Fruit fly (Drosophila melanogaster) whole organism, embryonic: ENCODE results near the gene CG43245.

Source experiments
- BEAF-32 ChIP-seq: fragments of 200-800 bp; sonication (Bioruptor generic); optimal IDR thresholded peaks from 3 replicates; lab custom pipeline; 2017; ENCODE audit warnings: missing biosample characterization, missing genetic modification characterization, mild to moderate bottlenecking, moderate library complexity, missing genetic modification reagents
- BtbVII ChIP-seq: fragments of 200-800 bp; sonication (Bioruptor generic); optimal IDR thresholded peaks from 3 replicates; lab custom pipeline; 2017; ENCODE audit warnings: missing biosample characterization, mild to moderate bottlenecking, missing genetic modification characterization
- CG11247 ChIP-seq: fragments of 200-800 bp; sonication (Bioruptor generic); IDR thresholded peaks from 2 replicates; pipeline ENCODE4 v1.3.6; 2022; ENCODE audit warnings: missing biosample characterization, missing genetic modification characterization
- CG11456 ChIP-seq: fragments of 200-800 bp; sonication (Bioruptor generic); IDR thresholded peaks from 3 replicates; pipeline ENCODE4 v1.3.6; 2022; ENCODE audit warnings: missing biosample characterization, missing genetic modification characterization
- CG11723 ChIP-seq: fragments of 200-800 bp; sonication (Bioruptor generic); optimal IDR thresholded peaks from 2 replicates; lab custom pipeline; 2017; ENCODE audit warnings: missing biosample characterization, mild to moderate bottlenecking, missing genetic modification characterization
- CG12155 ChIP-seq: fragments of 200-800 bp; sonication (Bioruptor generic); optimal IDR thresholded peaks from 3 replicates; lab custom pipeline; 2016; ENCODE audit warnings: missing biosample characterization, missing genetic modification characterization
- CG13123 ChIP-seq: fragments of 200-800 bp; sonication (Bioruptor generic); optimal IDR thresholded peaks from 2 replicates; lab custom pipeline; 2016; ENCODE audit warnings: missing biosample characterization, missing genetic modification characterization
- CG14050 ChIP-seq: fragments of 200-800 bp; sonication (Bioruptor generic); IDR thresholded peaks from 3 replicates; pipeline ENCODE4 v1.3.6; 2022; ENCODE audit warnings: missing biosample characterization, missing genetic modification characterization
- CG14441 ChIP-seq: fragments of 200-800 bp; sonication (Bioruptor generic); IDR thresholded peaks from 2 replicates; pipeline ENCODE4 v1.3.6; 2022; ENCODE audit warnings: missing biosample characterization, missing genetic modification characterization
- CG15011 ChIP-seq: fragments of 200-800 bp; sonication (Bioruptor generic); optimal IDR thresholded peaks from 3 replicates; lab custom pipeline; 2018; ENCODE audit warnings: missing biosample characterization, mild to moderate bottlenecking, missing genetic modification characterization
- CG17359 ChIP-seq: fragments of 200-800 bp; sonication (Bioruptor generic); optimal IDR thresholded peaks from 3 replicates; lab custom pipeline; 2018; ENCODE audit warnings: missing biosample characterization, mild to moderate bottlenecking, missing genetic modification characterization, moderate library complexity
- CG17612 ChIP-seq: fragments of 200-800 bp; sonication (Bioruptor generic); IDR thresholded peaks from 2 replicates; pipeline ENCODE4 v1.3.6; 2022; ENCODE audit warnings: missing biosample characterization, missing genetic modification characterization
- CG17912 ChIP-seq: fragments of 200-800 bp; sonication (Bioruptor generic); optimal IDR thresholded peaks from 2 replicates; lab custom pipeline; 2018; ENCODE audit warnings: missing biosample characterization, mild to moderate bottlenecking, missing genetic modification characterization
- CG18764 ChIP-seq: fragments of 200-800 bp; sonication (Bioruptor generic); optimal IDR thresholded peaks from 3 replicates; lab custom pipeline; 2016; ENCODE audit warnings: missing biosample characterization, missing genetic modification characterization
- CG34224 ChIP-seq: fragments of 200-800 bp; sonication (Bioruptor generic); IDR thresholded peaks from 3 replicates; pipeline ENCODE4 v1.3.6; 2022; ENCODE audit warnings: missing biosample characterization, missing genetic modification characterization; ENCODE audit not compliant: partially characterized antibody
- CG4282 ChIP-seq: fragments of 200-800 bp; sonication (Bioruptor generic); optimal IDR thresholded peaks from 2 replicates; lab custom pipeline; 2016; ENCODE audit warnings: missing biosample characterization, missing genetic modification characterization
- CG5245 ChIP-seq: fragments of 200-800 bp; sonication (Bioruptor generic); optimal IDR thresholded peaks from 3 replicates; lab custom pipeline; 2016; ENCODE audit warnings: missing biosample characterization, missing genetic modification characterization
- CG7372 ChIP-seq: fragments of 200-800 bp; sonication (Bioruptor generic); IDR thresholded peaks from 2 replicates; pipeline ENCODE4 v1.3.6; 2022; ENCODE audit warnings: missing biosample characterization, missing genetic modification characterization
- CG7745 ChIP-seq: fragments of 200-800 bp; sonication (Bioruptor generic); optimal IDR thresholded peaks from 2 replicates; lab custom pipeline; 2018; ENCODE audit warnings: missing biosample characterization, mild to moderate bottlenecking, missing genetic modification characterization, moderate library complexity
- CG8089 ChIP-seq: fragments of 200-800 bp; sonication (Bioruptor generic); optimal IDR thresholded peaks from 3 replicates; lab custom pipeline; 2016; ENCODE audit warnings: missing biosample characterization, missing genetic modification characterization
- CG9932 ChIP-seq: fragments of 200-800 bp; sonication (Bioruptor generic); IDR thresholded peaks from 2 replicates; pipeline ENCODE4 v1.3.6; 2022; ENCODE audit warnings: missing biosample characterization, missing genetic modification characterization
- CrebB ChIP-seq: fragments of 200-800 bp; sonication (Bioruptor generic); optimal IDR thresholded peaks from 3 replicates; lab custom pipeline; 2018; ENCODE audit warnings: missing biosample characterization, mild to moderate bottlenecking, missing genetic modification characterization
- D ChIP-seq, 2 experiments: fragments of 200-800 bp in 1 of 2; fragments of >200 bp in 1 of 2; sonication (Bioruptor generic) in 1 of 2; optimal IDR thresholded peaks; 2 replicates in 1 of 2; 3 replicates in 1 of 2; lab custom pipeline; 2017; ENCODE audit warnings: mild to moderate bottlenecking in 1 of 2, missing biosample characterization in 1 of 2, missing genetic modification characterization in 1 of 2, missing genetic modification reagents in 1 of 2
- Deaf1 ChIP-seq: fragments of 200-800 bp; optimal IDR thresholded peaks from 3 replicates; lab custom pipeline; 2019; ENCODE audit warnings: missing biosample characterization, mild to moderate bottlenecking, missing genetic modification characterization, moderate library complexity
- Dip2 ChIP-seq: fragments of 200-800 bp; sonication (Bioruptor generic); IDR thresholded peaks from 2 replicates; pipeline ENCODE4 v1.3.6; 2022; ENCODE audit warnings: missing biosample characterization, missing genetic modification characterization
- Dip3 ChIP-seq: fragments of 200-800 bp; sonication (Bioruptor generic); optimal IDR thresholded peaks from 3 replicates; lab custom pipeline; 2016; ENCODE audit warnings: missing biosample characterization, missing genetic modification characterization
- Doc2 ChIP-seq: fragments of 200-800 bp; sonication (Bioruptor generic); IDR thresholded peaks from 2 replicates; pipeline ENCODE4 v1.3.6; 2022; ENCODE audit warnings: missing biosample characterization, missing genetic modification characterization
- Drgx ChIP-seq: fragments of 200-800 bp; sonication (Bioruptor generic); IDR thresholded peaks from 2 replicates; pipeline ENCODE4 v1.3.6; 2022; ENCODE audit warnings: missing biosample characterization, missing genetic modification characterization
- Eip74EF ChIP-seq, 2 experiments: fragments of 200-800 bp in 1 of 2; fragments of >200 bp in 1 of 2; sonication (Bioruptor generic) in 1 of 2; optimal IDR thresholded peaks; 2 replicates each; lab custom pipeline; 2017 to 2019; ENCODE audit warnings: missing biosample characterization in 2 of 2, missing genetic modification characterization in 2 of 2, mild to moderate bottlenecking in 1 of 2, moderate library complexity in 1 of 2
- Fer1 ChIP-seq: fragments of 200-800 bp; sonication (Bioruptor generic); optimal IDR thresholded peaks from 2 replicates; lab custom pipeline; 2017; ENCODE audit warnings: missing biosample characterization, mild to moderate bottlenecking, missing genetic modification characterization
- Lim3 ChIP-seq: fragments of 200-800 bp; sonication (Bioruptor generic); IDR thresholded peaks from 2 replicates; pipeline ENCODE4 v1.3.6; 2022; ENCODE audit warnings: missing biosample characterization, missing genetic modification characterization
- Mad ChIP-seq: fragments of 200-800 bp; sonication (Bioruptor generic); optimal IDR thresholded peaks from 2 replicates; lab custom pipeline; 2016; ENCODE audit warnings: missing biosample characterization, missing genetic modification characterization
- Neu2 ChIP-seq: fragments of 200-800 bp; sonication (Bioruptor generic); optimal IDR thresholded peaks from 3 replicates; lab custom pipeline; 2016; ENCODE audit warnings: missing biosample characterization, missing genetic modification characterization, borderline replicate concordance
- Sry-δ ChIP-seq: fragments of 200-800 bp; sonication (Bioruptor generic); optimal IDR thresholded peaks from 2 replicates; lab custom pipeline; 2016; ENCODE audit warnings: missing biosample characterization, missing genetic modification characterization
- abd-A ChIP-seq: fragments of 200-800 bp; sonication (Bioruptor generic); optimal IDR thresholded peaks from 3 replicates; lab custom pipeline; 2019; ENCODE audit warnings: missing biosample characterization, mild to moderate bottlenecking, missing genetic modification characterization, moderate library complexity
- ato ChIP-seq: fragments of 200-800 bp; sonication (Bioruptor generic); IDR thresholded peaks from 2 replicates; pipeline ENCODE4 v1.3.6; 2022; ENCODE audit warnings: missing biosample characterization, missing genetic modification characterization; ENCODE audit not compliant: partially characterized antibody
- dysf ChIP-seq: fragments of 200-800 bp; sonication (Bioruptor generic); IDR thresholded peaks from 3 replicates; pipeline ENCODE4 v1.3.6; 2022; ENCODE audit warnings: missing biosample characterization, missing genetic modification characterization
- eve ChIP-seq, 2 experiments: fragments of >200 bp; optimal IDR thresholded peaks; 2 replicates each; lab custom pipeline; 2017; ENCODE audit warnings: missing biosample characterization in 2 of 2, missing genetic modification characterization in 2 of 2
- jigr1 ChIP-seq: fragments of 200-800 bp; sonication (Bioruptor generic); IDR thresholded peaks from 3 replicates; pipeline ENCODE4 v1.3.6; 2022; ENCODE audit warnings: missing biosample characterization, missing genetic modification characterization
- jumu ChIP-seq: fragments of 200-800 bp; sonication (Bioruptor generic); optimal IDR thresholded peaks from 3 replicates; lab custom pipeline; 2016; ENCODE audit warnings: missing biosample characterization, missing genetic modification characterization
- ken ChIP-seq: fragments of 200-800 bp; sonication (Bioruptor generic); IDR thresholded peaks from 3 replicates; pipeline ENCODE4 v1.3.6; 2022; ENCODE audit warnings: missing biosample characterization, missing genetic modification characterization
- onecut ChIP-seq: fragments of 200-800 bp; sonication (Bioruptor generic); IDR thresholded peaks from 2 replicates; pipeline ENCODE4 v1.3.6; 2022; ENCODE audit warnings: missing biosample characterization, missing genetic modification characterization
- p53 ChIP-seq: fragments of 200-800 bp; sonication (Bioruptor generic); optimal IDR thresholded peaks from 2 replicates; lab custom pipeline; 2016; ENCODE audit warnings: missing biosample characterization, missing genetic modification characterization
- prd ChIP-seq, 3 experiments: fragments of >200 bp in 2 of 3; fragments of 200-800 bp in 1 of 3; sonication (Bioruptor generic) in 1 of 3; optimal IDR thresholded peaks in 2 of 3; IDR thresholded peaks in 1 of 3; 2 replicates in 2 of 3; 3 replicates in 1 of 3; pipeline versions ENCODE4 v1.3.6 to Lab custom; 2017 to 2022; ENCODE audit warnings: missing biosample characterization in 1 of 3, missing genetic modification characterization in 1 of 3
- tin ChIP-seq: fragments of 200-800 bp; sonication (Bioruptor generic); optimal IDR thresholded peaks from 3 replicates; lab custom pipeline; 2016; ENCODE audit warnings: missing biosample characterization, missing genetic modification characterization
- trem ChIP-seq: fragments of 200-800 bp; optimal IDR thresholded peaks from 3 replicates; lab custom pipeline; 2019; ENCODE audit warnings: missing biosample characterization, mild to moderate bottlenecking, missing genetic modification characterization, moderate library complexity
- twi ChIP-seq: fragments of 200-800 bp; optimal IDR thresholded peaks from 2 replicates; lab custom pipeline; 2019; ENCODE audit warnings: missing biosample characterization, mild to moderate bottlenecking, missing genetic modification characterization, moderate library complexity
- yki ChIP-seq: fragments of >200 bp; optimal IDR thresholded peaks from 3 replicates; lab custom pipeline; 2018
- z ChIP-seq: fragments of 200-800 bp; sonication (Bioruptor generic); IDR thresholded peaks from 3 replicates; pipeline ENCODE4 v1.3.6; 2022; ENCODE audit warnings: missing biosample characterization, missing genetic modification characterization

CG43245 gene

dm6 chr3L:10822364-10823231 is 50.9 kb downstream of the CG43245 start (continued):
- TF ChIP-seq Dip2 (GFP tag; lab: Robert Waterston, UW) = no peak
- no peak for TF ChIP-seq Drgx
- TF ChIP-seq trem (tag; lab: Kevin White, UChicago) = peak; percentile 44
- peak; percentile 55 for TF ChIP-seq CG7372 (GFP tag; lab: Robert Waterston, UW)
- TF ChIP-seq twi (tag; lab: Kevin White, UChicago) = peak; percentile 20
- no peak for TF ChIP-seq CG17912 (GFP tag; lab: Kevin White, UChicago)
- no peak for TF ChIP-seq CG8089 (GFP tag; lab: Kevin White, UChicago)
- peak; percentile 77 for TF ChIP-seq ken
- TF ChIP-seq D (optimal IDR thresholded peaks at IDR 0.05; lab: Kevin White, UChicago) = no peak
- peak; percentile 73 for TF ChIP-seq D (GFP tag; optimal IDR thresholded peaks at IDR 0.05; lab: Kevin White, UChicago)
- TF ChIP-seq BtbVII (GFP tag; lab: Kevin White, UChicago) = peak; percentile 81
- peak; percentile 30 for TF ChIP-seq CG11723 (GFP tag; lab: Kevin White, UChicago)
- TF ChIP-seq ato (GFP tag; lab: Robert Waterston, UW) = no peak
- peak; percentile 46 for TF ChIP-seq CG12155 (GFP tag; lab: Kevin White, UChicago)
- no peak for TF ChIP-seq Mad
- TF ChIP-seq tin = peak; percentile 62
- peak; percentile 52 for TF ChIP-seq CG17612
- TF ChIP-seq CG5245 = peak; percentile 23
- no peak for TF ChIP-seq z (GFP tag; lab: Robert Waterston, UW)
- TF ChIP-seq CG13123 (GFP tag; lab: Kevin White, UChicago) = peak; percentile 21
- peak; percentile 51 for TF ChIP-seq jumu (GFP tag; lab: Kevin White, UChicago)
- TF ChIP-seq Dip3 (GFP tag; lab: Kevin White, UChicago) = peak; percentile 38
- peak; percentile 69 for TF ChIP-seq CG11247 (GFP tag; lab: Robert Waterston, UW)
- TF ChIP-seq CG14441 = peak; percentile 77
- peak in 1 of 2 experiments; percentile 68 for TF ChIP-seq Eip74EF (GFP tag; optimal IDR thresholded peaks at IDR 0.05; lab: Kevin White, UChicago)
- peak in 1 of 2 experiments; percentile 76 for TF ChIP-seq eve (GFP tag; optimal IDR thresholded peaks at IDR 0.05; lab: Kevin White, UChicago)
- peak; percentile 68 for TF ChIP-seq onecut (GFP tag; lab: Robert Waterston, UW)
- no peak for TF ChIP-seq Lim3 (GFP tag; lab: Robert Waterston, UW)
- no peak for TF ChIP-seq Doc2 (GFP tag; lab: Robert Waterston, UW)
- TF ChIP-seq p53 = no peak
- peak; percentile 60 for TF ChIP-seq Deaf1 (tag; lab: Kevin White, UChicago)
- no peak for TF ChIP-seq CG7745 (tag; lab: Kevin White, UChicago)
- TF ChIP-seq Neu2 (GFP tag; lab: Kevin White, UChicago) = no peak
- TF ChIP-seq CG18764 (GFP tag; lab: Kevin White, UChicago) = peak; percentile 16
- peak; percentile 82 for TF ChIP-seq CG17359 (tag; lab: Kevin White, UChicago)
- peak; percentile 61 for TF ChIP-seq CG15011 (GFP tag; lab: Kevin White, UChicago)
- TF ChIP-seq BEAF-32 = no peak
- peak; percentile 59 for TF ChIP-seq CG9932 (GFP tag; lab: Robert Waterston, UW)
- TF ChIP-seq prd (optimal IDR thresholded peaks at IDR 0.05; lab: Kevin White, UChicago) = no peak
- TF ChIP-seq prd (GFP tag; IDR thresholded peaks at IDR 0.05; lab: Robert Waterston, UW) = peak; percentile 68
- TF ChIP-seq CG14050 (GFP tag; lab: Robert Waterston, UW) = peak; percentile 63
- TF ChIP-seq CG34224 = no peak
- TF ChIP-seq Sry-δ (GFP tag; lab: Kevin White, UChicago) = no peak
- TF ChIP-seq dysf (GFP tag; lab: Robert Waterston, UW) = peak; percentile 85
- TF ChIP-seq CrebB (tag; lab: Kevin White, UChicago) = peak; percentile 9
- peak; percentile 93 for TF ChIP-seq abd-A (tag; lab: Kevin White, UChicago)
- TF ChIP-seq jigr1 = peak; percentile 51; the same call in 1 of the 3 replicates
- TF ChIP-seq Fer1 = peak; percentile 92
- TF ChIP-seq CG4282 = no peak
- peak; percentile 74 for TF ChIP-seq CG11456
- TF ChIP-seq yki (lab: Kevin White, UChicago) = no peak
